Worm (Caenorhabditis elegans) whole organism, mixed stage, embryonic: ENCODE data around the gene F07F6.7.

Source experiments
- nhr-2 ChIP-seq: fragments of 150-350 bp; optimal IDR thresholded peaks from 2 replicates; lab custom pipeline; 2014; ENCODE audit warnings: missing biosample characterization, missing genetic modification characterization
- nhr-237 ChIP-seq: fragments of 150-350 bp; optimal IDR thresholded peaks from 2 replicates; lab custom pipeline; 2014; ENCODE audit warnings: missing biosample characterization, missing genetic modification characterization
- nhr-28 ChIP-seq: fragments of 150-350 bp; optimal IDR thresholded peaks from 2 replicates; lab custom pipeline; 2014; ENCODE audit warnings: missing biosample characterization, missing genetic modification characterization
- pha-4 ChIP-seq: fragments of 150-350 bp; optimal IDR thresholded peaks from 2 replicates; lab custom pipeline; 2018; ENCODE audit warnings: missing biosample characterization, missing genetic modification reagents, missing genetic modification characterization
- tbx-8 ChIP-seq: fragments of 200-800 bp; sonication (Bioruptor generic); optimal IDR thresholded peaks from 2 replicates; lab custom pipeline; 2018; ENCODE audit warnings: mild to moderate bottlenecking, missing genetic modification characterization, moderate library complexity, missing compliant biosample characterization

DNA sequence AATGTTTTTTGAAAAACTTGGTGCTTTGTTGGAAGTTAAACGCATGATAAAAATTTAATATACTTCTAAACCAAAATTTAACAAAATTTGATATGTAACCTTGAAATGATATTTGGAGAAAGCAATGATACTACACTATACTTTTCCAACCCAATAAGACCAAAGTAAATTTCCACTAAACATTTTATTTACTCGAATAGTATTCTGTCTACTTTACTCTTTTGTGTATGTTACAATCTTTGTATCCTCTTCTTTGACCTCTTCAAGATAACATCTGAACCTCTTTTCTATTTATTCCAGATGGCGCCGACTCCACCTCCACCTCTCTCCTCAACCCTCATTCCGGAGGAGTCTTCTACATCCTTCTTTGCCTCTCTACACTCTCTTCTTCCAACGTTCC lies 29.9 kb upstream of the F07F6.7 start, which contains the start of gene dhs-5:
- TF ChIP-seq nhr-237 (tag; lab: Kevin White, UChicago) (no peak), tbx-8 (no peak), nhr-2 (tag; lab: Kevin White, UChicago) (no peak), nhr-28 (tag; lab: Kevin White, UChicago) (no peak), pha-4 (no peak)
